Worm (Caenorhabditis elegans) whole organism, L1 larva: ENCODE data around the gene ZK792.1.

ENCODE experiments used
- aha-1 ChIP-seq: fragments of 150-350 bp; optimal IDR thresholded peaks from 2 replicates; lab custom pipeline; 2014; ENCODE audit warnings: missing biosample characterization, missing genetic modification characterization
- alr-1 ChIP-seq: fragments of 200-800 bp; sonication (Bioruptor generic); optimal IDR thresholded peaks from 2 replicates; lab custom pipeline; 2018; ENCODE audit warnings: borderline replicate concordance, mild to moderate bottlenecking, missing genetic modification characterization, missing compliant biosample characterization
- aly-2 ChIP-seq: fragments of 150-350 bp; optimal IDR thresholded peaks from 2 replicates; lab custom pipeline; 2014; ENCODE audit warnings: missing biosample characterization, missing genetic modification characterization
- ama-1 ChIP-seq: fragments of 150-350 bp; optimal IDR thresholded peaks from 2 replicates; lab custom pipeline; 2014
- ceh-82 ChIP-seq, 3 experiments: fragments of 150-350 bp in 1 of 3; sonication (generic microtip) in 2 of 3; optimal IDR thresholded peaks; 2 replicates each; lab custom pipeline; 2014 to 2017; ENCODE audit warnings: missing biosample characterization in 3 of 3, missing genetic modification characterization in 3 of 3
- ces-1 ChIP-seq: fragments of 150-350 bp; optimal IDR thresholded peaks from 2 replicates; lab custom pipeline; 2014; ENCODE audit warnings: missing biosample characterization, missing genetic modification reagents, missing genetic modification characterization
- dpl-1 ChIP-seq, 3 experiments: fragments of 150-350 bp in 2 of 3; sonication (generic microtip) in 1 of 3; optimal IDR thresholded peaks; 2 replicates each; lab custom pipeline; 2014 to 2017; ENCODE audit warnings: missing biosample characterization in 3 of 3, missing genetic modification characterization in 3 of 3, missing genetic modification reagents in 3 of 3
- dsc-1 ChIP-seq: sonication (generic microtip); optimal IDR thresholded peaks from 2 replicates; lab custom pipeline; 2016; ENCODE audit warnings: mild to moderate bottlenecking, missing genetic modification characterization, missing compliant biosample characterization
- egl-27 ChIP-seq, 2 experiments: fragments of 150-350 bp in 1 of 2; sonication (generic microtip); optimal IDR thresholded peaks; 3 replicates each; lab custom pipeline; 2017 to 2018; ENCODE audit warnings: missing biosample characterization in 2 of 2, missing genetic modification characterization in 2 of 2, missing genetic modification reagents in 2 of 2
- fkh-4 ChIP-seq: sonication (generic microtip); optimal IDR thresholded peaks from 2 replicates; lab custom pipeline; 2016; ENCODE audit warnings: missing compliant biosample characterization, missing genetic modification characterization, borderline replicate concordance
- hpl-2 ChIP-seq: fragments of 150-350 bp; optimal IDR thresholded peaks from 2 replicates; lab custom pipeline; 2014; ENCODE audit warnings: missing biosample characterization, missing genetic modification reagents, missing genetic modification characterization
- jun-1 ChIP-seq: fragments of 150-350 bp; optimal IDR thresholded peaks from 2 replicates; lab custom pipeline; 2014; ENCODE audit warnings: missing biosample characterization, missing genetic modification reagents, missing genetic modification characterization
- lin-13 ChIP-seq: fragments of 150-350 bp; optimal IDR thresholded peaks from 2 replicates; lab custom pipeline; 2014; ENCODE audit warnings: missing biosample characterization, missing genetic modification reagents, missing genetic modification characterization
- lin-14 ChIP-seq: fragments of 200-800 bp; sonication (Bioruptor generic); optimal IDR thresholded peaks from 2 replicates; lab custom pipeline; 2018; ENCODE audit warnings: mild to moderate bottlenecking, missing genetic modification characterization, moderate library complexity, missing compliant biosample characterization
- lin-15B ChIP-seq: fragments of 150-350 bp; sonication (generic microtip); optimal IDR thresholded peaks from 3 replicates; lab custom pipeline; 2014; ENCODE audit warnings: missing biosample characterization, missing genetic modification characterization
- lin-35 ChIP-seq, 2 experiments: fragments of 150-350 bp; optimal IDR thresholded peaks; 2 replicates each; lab custom pipeline; 2014; ENCODE audit warnings: missing biosample characterization in 2 of 2, missing genetic modification characterization in 2 of 2, missing genetic modification reagents in 2 of 2
- lir-3 ChIP-seq: sonication (generic microtip); optimal IDR thresholded peaks from 2 replicates; lab custom pipeline; 2016; ENCODE audit warnings: mild to moderate bottlenecking, missing genetic modification characterization, moderate library complexity, missing compliant biosample characterization; ENCODE audit not compliant: poor library complexity
- lsy-2 ChIP-seq, 2 experiments: fragments of 150-350 bp; optimal IDR thresholded peaks; 2 replicates each; lab custom pipeline; 2014; ENCODE audit warnings: missing biosample characterization in 2 of 2, missing genetic modification characterization in 2 of 2
- mab-9 ChIP-seq: fragments of 200-800 bp; sonication (Bioruptor generic); IDR thresholded peaks from 2 replicates; pipeline ENCODE4 v1.3.6; 2022; ENCODE audit warnings: missing genetic modification reagents, missing genetic modification characterization, missing compliant biosample characterization
- mdl-1 ChIP-seq, 2 experiments: fragments of 150-350 bp; optimal IDR thresholded peaks; 2 replicates each; lab custom pipeline; 2014 to 2017; ENCODE audit warnings: missing biosample characterization in 2 of 2, missing genetic modification characterization in 2 of 2, inconsistent platforms in 1 of 2
- mep-1 ChIP-seq: fragments of 150-350 bp; optimal IDR thresholded peaks from 2 replicates; lab custom pipeline; 2014; ENCODE audit warnings: missing biosample characterization, missing genetic modification characterization
- nhr-237 ChIP-seq: fragments of 150-350 bp; optimal IDR thresholded peaks from 2 replicates; lab custom pipeline; 2014; ENCODE audit warnings: missing biosample characterization, missing genetic modification characterization
- nhr-28 ChIP-seq: fragments of 150-350 bp; optimal IDR thresholded peaks from 2 replicates; lab custom pipeline; 2014; ENCODE audit warnings: missing biosample characterization, missing genetic modification characterization
- nhr-47 ChIP-seq: sonication (generic microtip); optimal IDR thresholded peaks from 2 replicates; lab custom pipeline; 2016; ENCODE audit warnings: mild to moderate bottlenecking, missing genetic modification characterization, moderate library complexity, missing compliant biosample characterization
- nhr-77 ChIP-seq: fragments of 150-350 bp; optimal IDR thresholded peaks from 2 replicates; lab custom pipeline; 2014; ENCODE audit warnings: missing biosample characterization, missing genetic modification characterization
- nhr-90 ChIP-seq: sonication (generic microtip); optimal IDR thresholded peaks from 2 replicates; lab custom pipeline; 2016; ENCODE audit warnings: mild to moderate bottlenecking, missing genetic modification characterization, missing compliant biosample characterization; ENCODE audit not compliant: poor library complexity
- pag-3 ChIP-seq: sonication (generic microtip); optimal IDR thresholded peaks from 2 replicates; lab custom pipeline; 2017; ENCODE audit warnings: missing genetic modification characterization, mild to moderate bottlenecking, missing compliant biosample characterization, antibody characterized with exemption, borderline replicate concordance; ENCODE audit not compliant: insufficient read depth
- pqm-1 ChIP-seq: sonication (generic microtip); optimal IDR thresholded peaks from 3 replicates; lab custom pipeline; 2017; ENCODE audit warnings: missing biosample characterization, missing genetic modification characterization
- rnt-1 ChIP-seq: sonication (generic microtip); optimal IDR thresholded peaks from 2 replicates; lab custom pipeline; 2016; ENCODE audit warnings: mild to moderate bottlenecking, missing genetic modification characterization, moderate library complexity, missing compliant biosample characterization
- snpc-4 ChIP-seq: fragments of 150-350 bp; optimal IDR thresholded peaks from 2 replicates; lab custom pipeline; 2014; ENCODE audit warnings: missing biosample characterization, missing genetic modification characterization
- snu-23 ChIP-seq: sonication (generic microtip); optimal IDR thresholded peaks from 2 replicates; lab custom pipeline; 2016; ENCODE audit warnings: missing genetic modification characterization, missing compliant biosample characterization
- swsn-7 ChIP-seq: sonication (generic microtip); optimal IDR thresholded peaks from 2 replicates; lab custom pipeline; 2016; ENCODE audit warnings: missing genetic modification characterization, missing compliant biosample characterization
- tbx-2 ChIP-seq: sonication (generic microtip); optimal IDR thresholded peaks from 2 replicates; lab custom pipeline; 2016; ENCODE audit warnings: missing genetic modification characterization, missing compliant biosample characterization
- tlp-1 ChIP-seq: fragments of 150-350 bp; optimal IDR thresholded peaks from 2 replicates; lab custom pipeline; 2014; ENCODE audit warnings: missing biosample characterization, missing genetic modification characterization
- unc-98 ChIP-seq: fragments of 200-800 bp; sonication (Bioruptor generic); IDR thresholded peaks from 2 replicates; pipeline ENCODE4 v1.3.6; 2022; ENCODE audit warnings: missing genetic modification characterization, missing compliant biosample characterization
- vab-15 ChIP-seq: sonication (generic microtip); optimal IDR thresholded peaks from 2 replicates; lab custom pipeline; 2017; ENCODE audit warnings: missing genotype, mild to moderate bottlenecking, missing genetic modification characterization, missing compliant biosample characterization
- zip-4 ChIP-seq: fragments of 200-800 bp; sonication (Bioruptor generic); optimal IDR thresholded peaks from 2 replicates; lab custom pipeline; 2018; ENCODE audit warnings: mild to moderate bottlenecking, missing genetic modification characterization, moderate library complexity, missing compliant biosample characterization

ZK792.1 gene

DNA sequence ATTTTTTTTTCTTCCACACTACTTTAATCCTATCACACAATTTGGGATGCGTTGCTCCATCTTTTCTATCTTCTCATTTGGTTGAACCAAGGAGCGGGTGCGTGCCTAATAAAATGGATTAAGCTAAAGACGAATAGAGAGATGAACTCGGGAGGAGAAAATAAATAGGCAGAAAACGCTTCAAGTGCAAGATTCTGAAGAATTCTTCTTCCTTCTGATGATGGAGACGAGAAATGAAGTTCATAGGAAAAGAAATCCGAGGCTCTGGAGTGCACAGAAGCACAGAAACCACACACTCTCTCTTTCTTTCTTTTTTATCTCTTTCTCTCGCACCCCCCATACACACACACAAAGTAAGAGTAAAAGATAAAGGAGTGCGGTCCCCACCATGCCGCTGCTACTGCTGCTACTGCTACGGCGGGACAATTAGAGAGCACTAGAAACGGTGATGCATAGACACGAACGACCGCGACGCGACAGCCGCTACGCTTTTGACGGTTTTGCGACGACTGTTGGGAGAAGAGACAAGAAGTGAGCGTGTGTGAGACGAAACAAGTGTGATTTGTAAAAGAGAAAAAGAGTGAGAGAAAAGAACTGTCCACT is 32.5 kb downstream of the ZK792.1 start (continued):
- TF ChIP-seq unc-98 (GFP tag; lab: Robert Waterston, UW) (no peak), snu-23 (GFP tag; lab: Kevin White, UChicago) (peak; percentile 88), swsn-7 (peak; percentile 74), lin-13 (peak; percentile 71), nhr-237 (peak; percentile 67), pag-3 (tag; lab: Kevin White, UChicago) (no peak), rnt-1 (tag; lab: Kevin White, UChicago) (peak; percentile 80), ces-1 (peak; percentile 88), vab-15 (no peak), snpc-4 (peak; percentile 31), dpl-1 (GFP tag; optimal IDR thresholded peaks at IDR 0.05; lab: Kevin White, UChicago) (peak; percentile 34 to 61 (median 48)), lsy-2 (tag; optimal IDR thresholded peaks at IDR 0.05; lab: Kevin White, UChicago) (peak; percentile 60 to 85), nhr-47 (tag; lab: Kevin White, UChicago) (peak; percentile 65), mep-1 (tag; lab: Kevin White, UChicago) (peak; percentile 80), ceh-82 (tag; optimal IDR thresholded peaks at IDR 0.05; lab: Kevin White, UChicago) (peak; percentile 35 to 86 (median 66)), lir-3 (peak; percentile 20), tbx-2 (tag; lab: Kevin White, UChicago) (peak; percentile 73), nhr-90 (peak; percentile 77), lin-35 (GFP tag; optimal IDR thresholded peaks at IDR 0.05; lab: Kevin White, UChicago) (peak; percentile 57 to 82), mdl-1 (tag; optimal IDR thresholded peaks at IDR 0.05; lab: Kevin White, UChicago) (peak in 1 of 2 experiments; percentile 80), dsc-1 (tag; lab: Kevin White, UChicago) (peak; percentile 62), egl-27 (tag; optimal IDR thresholded peaks at IDR 0.05; lab: Kevin White, UChicago) (peak in 1 of 2 experiments; percentile 72), mab-9 (no peak)

DNA sequence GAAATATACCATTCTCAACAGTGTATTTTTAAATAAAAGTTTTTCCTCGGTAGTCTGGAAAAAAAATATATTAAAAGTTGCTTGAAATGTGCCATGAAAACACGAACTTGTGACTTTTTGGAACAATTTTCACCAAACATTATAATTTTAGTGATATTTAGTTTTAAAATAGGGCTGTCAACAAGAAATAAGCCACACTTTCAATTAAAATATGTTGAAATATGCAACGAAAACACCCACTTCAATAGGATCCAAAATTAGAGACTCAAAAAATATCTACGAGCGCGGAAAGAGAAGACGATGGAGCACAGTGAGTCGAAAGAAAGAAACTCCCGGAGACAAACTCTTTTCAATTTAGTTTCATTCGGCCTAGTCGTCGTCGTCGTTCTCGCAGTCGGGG is 33.8 kb downstream of the ZK792.1 start, which contains the start of gene ZK792.12:
Gene ZK792.12 (plus strand): TSS at position 301 of the 400 bp plus-strand sequence.
- TF ChIP-seq mab-9: no peak
- TF ChIP-seq hpl-2 (GFP tag; lab: Kevin White, UChicago): no peak
- no peak for TF ChIP-seq tbx-2 (tag; lab: Kevin White, UChicago)
- TF ChIP-seq zip-4 (GFP tag; lab: Kevin White, UChicago): no peak
- no peak for TF ChIP-seq dsc-1 (tag; lab: Kevin White, UChicago)
- no peak for TF ChIP-seq fkh-4 (tag; lab: Kevin White, UChicago)
- no peak for TF ChIP-seq nhr-237
- TF ChIP-seq alr-1 (tag; lab: Kevin White, UChicago): no peak
- TF ChIP-seq aha-1 (tag; lab: Kevin White, UChicago): no peak

DNA sequence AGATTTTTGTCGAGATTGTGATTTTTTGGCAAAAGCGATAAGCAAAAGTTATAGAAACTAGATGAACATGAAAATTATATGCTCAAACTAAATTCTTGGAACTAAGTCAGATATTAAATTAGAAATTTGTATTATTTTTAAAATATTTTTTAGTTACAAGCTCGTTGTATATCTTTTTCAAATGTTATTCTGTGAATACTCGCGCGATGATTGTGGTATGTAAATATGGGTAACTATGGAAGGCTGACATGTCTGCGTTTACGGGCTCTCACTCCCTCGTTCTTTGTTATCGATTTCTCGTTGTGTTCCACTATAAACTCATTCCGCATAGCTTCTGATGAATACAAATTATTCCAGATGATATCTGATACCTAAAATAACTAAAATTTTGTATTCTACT is 34.5 kb downstream of the ZK792.1 start, which contains the start of gene ZK792.7:
Gene ZK792.7 (plus strand): TSS at position 301 of the 400 bp plus-strand sequence.
- no peak for TF ChIP-seq tlp-1 (tag; lab: Kevin White, UChicago)
- TF ChIP-seq aha-1 (tag; lab: Kevin White, UChicago): no peak
- TF ChIP-seq pqm-1 (tag; lab: Kevin White, UChicago): no peak
- TF ChIP-seq lin-15B (tag; lab: Kevin White, UChicago): no peak
- TF ChIP-seq swsn-7: no peak
- TF ChIP-seq nhr-28: no peak
- TF ChIP-seq vab-15: no peak
- TF ChIP-seq nhr-77 (tag; lab: Kevin White, UChicago): no peak
- no peak for TF ChIP-seq jun-1
- TF ChIP-seq ama-1 (lab: Kevin White, UChicago): no peak
- TF ChIP-seq nhr-237: no peak
- no peak for TF ChIP-seq aly-2 (tag; lab: Kevin White, UChicago)
- TF ChIP-seq lin-14 (GFP tag; lab: Kevin White, UChicago): no peak
- no peak for TF ChIP-seq mep-1 (tag; lab: Kevin White, UChicago)
